Fruit fly (Drosophila melanogaster) whole organism, embryonic: Measurements from ENCODE around the gene Der-2.

Source experiments
- Bgb ChIP-seq: fragments of 200-800 bp; sonication (Bioruptor generic); IDR thresholded peaks from 2 replicates; pipeline ENCODE4 v1.3.6; 2022; ENCODE audit warnings: missing biosample characterization, missing genetic modification characterization; ENCODE audit not compliant: partially characterized antibody
- CG10366 ChIP-seq: fragments of 200-800 bp; sonication (Bioruptor generic); IDR thresholded peaks from 2 replicates; pipeline ENCODE4 v1.3.6; 2022; ENCODE audit warnings: missing biosample characterization, missing genetic modification characterization
- CG11247 ChIP-seq: fragments of 200-800 bp; sonication (Bioruptor generic); IDR thresholded peaks from 2 replicates; pipeline ENCODE4 v1.3.6; 2022; ENCODE audit warnings: missing biosample characterization, missing genetic modification characterization
- CG13775 ChIP-seq: fragments of 200-800 bp; sonication (Bioruptor generic); optimal IDR thresholded peaks from 3 replicates; lab custom pipeline; 2017; ENCODE audit warnings: missing biosample characterization, mild to moderate bottlenecking, missing genetic modification characterization
- CG1529 ChIP-seq: fragments of 200-800 bp; sonication (Bioruptor generic); optimal IDR thresholded peaks from 3 replicates; lab custom pipeline; 2018; ENCODE audit warnings: missing biosample characterization, missing genetic modification characterization
- CG16779 ChIP-seq: fragments of 200-800 bp; sonication (Bioruptor generic); IDR thresholded peaks from 2 replicates; pipeline ENCODE4 v1.3.6; 2022; ENCODE audit warnings: missing biosample characterization, missing genetic modification characterization
- CG16815 ChIP-seq: fragments of 200-800 bp; sonication (Bioruptor generic); optimal IDR thresholded peaks from 3 replicates; lab custom pipeline; 2017; ENCODE audit warnings: missing biosample characterization, mild to moderate bottlenecking, missing genetic modification characterization
- CG2199 ChIP-seq: fragments of 200-800 bp; sonication (Bioruptor generic); IDR thresholded peaks from 3 replicates; pipeline ENCODE4 v1.3.6; 2022; ENCODE audit warnings: missing biosample characterization, missing genetic modification characterization
- CG3407 ChIP-seq: fragments of 200-800 bp; sonication (Bioruptor generic); optimal IDR thresholded peaks from 2 replicates; lab custom pipeline; 2018; ENCODE audit warnings: missing biosample characterization, mild to moderate bottlenecking, missing genetic modification characterization
- CG4282 ChIP-seq: fragments of 200-800 bp; sonication (Bioruptor generic); optimal IDR thresholded peaks from 2 replicates; lab custom pipeline; 2016; ENCODE audit warnings: missing biosample characterization, missing genetic modification characterization
- CG43689 ChIP-seq: fragments of 200-800 bp; sonication (Bioruptor generic); IDR thresholded peaks from 2 replicates; pipeline ENCODE4 v1.3.6; 2022; ENCODE audit warnings: missing biosample characterization, missing genetic modification characterization
- CG4820 ChIP-seq: fragments of 200-800 bp; sonication (Bioruptor generic); optimal IDR thresholded peaks from 3 replicates; lab custom pipeline; 2016; ENCODE audit warnings: missing biosample characterization, missing genetic modification characterization
- CG4854 ChIP-seq: fragments of 200-800 bp; sonication (Bioruptor generic); optimal IDR thresholded peaks from 2 replicates; lab custom pipeline; 2016; ENCODE audit warnings: missing biosample characterization, missing genetic modification characterization, inconsistent platforms
- CG8290 ChIP-seq, 3 experiments: fragments of 200-800 bp; sonication (Bioruptor generic); optimal IDR thresholded peaks; 2 replicates each; lab custom pipeline; 2016 to 2019; ENCODE audit warnings: missing biosample characterization in 3 of 3, missing genetic modification characterization in 3 of 3, mild to moderate bottlenecking in 2 of 3, moderate library complexity in 1 of 3
- CG9437 ChIP-seq: fragments of 200-800 bp; sonication (Bioruptor generic); optimal IDR thresholded peaks from 2 replicates; lab custom pipeline; 2018; ENCODE audit warnings: missing biosample characterization, mild to moderate bottlenecking, missing genetic modification characterization
- CG9797 ChIP-seq: fragments of 200-800 bp; sonication (Bioruptor generic); optimal IDR thresholded peaks from 3 replicates; lab custom pipeline; 2018; ENCODE audit warnings: missing biosample characterization, mild to moderate bottlenecking, missing genetic modification characterization
- CHES-1-like ChIP-seq: fragments of 200-800 bp; sonication (Bioruptor generic); optimal IDR thresholded peaks from 2 replicates; lab custom pipeline; 2016; ENCODE audit warnings: missing biosample characterization, missing genetic modification characterization
- Dbx ChIP-seq: fragments of 200-800 bp; sonication (Bioruptor generic); IDR thresholded peaks from 3 replicates; pipeline ENCODE4 v1.3.6; 2022; ENCODE audit warnings: missing biosample characterization, missing genetic modification characterization
- Deaf1 ChIP-seq: fragments of 200-800 bp; optimal IDR thresholded peaks from 3 replicates; lab custom pipeline; 2019; ENCODE audit warnings: missing biosample characterization, mild to moderate bottlenecking, missing genetic modification characterization, moderate library complexity
- Dip3 ChIP-seq: fragments of 200-800 bp; sonication (Bioruptor generic); optimal IDR thresholded peaks from 3 replicates; lab custom pipeline; 2016; ENCODE audit warnings: missing biosample characterization, missing genetic modification characterization
- Eip74EF ChIP-seq, 2 experiments: fragments of 200-800 bp in 1 of 2; fragments of >200 bp in 1 of 2; sonication (Bioruptor generic) in 1 of 2; optimal IDR thresholded peaks; 2 replicates each; lab custom pipeline; 2017 to 2019; ENCODE audit warnings: missing biosample characterization in 2 of 2, missing genetic modification characterization in 2 of 2, mild to moderate bottlenecking in 1 of 2, moderate library complexity in 1 of 2
- Kr ChIP-seq: fragments of 200-800 bp; sonication (Bioruptor generic); optimal IDR thresholded peaks from 2 replicates; lab custom pipeline; 2017; ENCODE audit warnings: missing biosample characterization, mild to moderate bottlenecking, missing genetic modification characterization
- Mad ChIP-seq: fragments of 200-800 bp; sonication (Bioruptor generic); optimal IDR thresholded peaks from 2 replicates; lab custom pipeline; 2016; ENCODE audit warnings: missing biosample characterization, missing genetic modification characterization
- Mrtf ChIP-seq: fragments of 200-800 bp; sonication (Bioruptor generic); IDR thresholded peaks from 3 replicates; pipeline ENCODE4 v1.3.6; 2022; ENCODE audit warnings: missing biosample characterization, missing genetic modification characterization
- Opbp ChIP-seq: fragments of 200-800 bp; sonication (Bioruptor generic); IDR thresholded peaks from 3 replicates; pipeline ENCODE4 v1.3.6; 2022; ENCODE audit warnings: missing biosample characterization, missing genetic modification characterization; ENCODE audit not compliant: partially characterized antibody
- Ptx1 ChIP-seq: fragments of 200-800 bp; sonication (Bioruptor generic); IDR thresholded peaks from 2 replicates; pipeline ENCODE4 v1.3.6; 2022; ENCODE audit warnings: missing biosample characterization, missing genetic modification characterization
- Usf ChIP-seq: fragments of 200-800 bp; sonication (Bioruptor generic); optimal IDR thresholded peaks from 2 replicates; lab custom pipeline; 2017; ENCODE audit warnings: missing genotype, missing biosample characterization, missing genetic modification characterization
- az2 ChIP-seq: fragments of 200-800 bp; sonication (Bioruptor generic); optimal IDR thresholded peaks from 3 replicates; lab custom pipeline; 2016; ENCODE audit warnings: missing biosample characterization, missing genetic modification characterization
- bowl ChIP-seq: fragments of 200-800 bp; sonication (Bioruptor generic); IDR thresholded peaks from 2 replicates; pipeline ENCODE4 v1.3.6; 2022; ENCODE audit warnings: missing biosample characterization, missing genetic modification characterization
- br ChIP-seq: fragments of >200 bp; optimal IDR thresholded peaks from 2 replicates; lab custom pipeline; 2017
- cato ChIP-seq: fragments of 200-800 bp; sonication (Bioruptor generic); optimal IDR thresholded peaks from 2 replicates; lab custom pipeline; 2016; ENCODE audit warnings: missing biosample characterization, missing genetic modification characterization, borderline replicate concordance
- croc ChIP-seq: fragments of 200-800 bp; sonication (Bioruptor generic); conservative IDR thresholded peaks from 3 replicates; pipeline ENCODE4 v1.3.6; 2022; ENCODE audit warnings: missing biosample characterization, missing genetic modification characterization
- exex ChIP-seq: fragments of 200-800 bp; sonication (Bioruptor generic); optimal IDR thresholded peaks from 4 replicates; lab custom pipeline; 2018; ENCODE audit warnings: missing biosample characterization, mild to moderate bottlenecking, missing genetic modification characterization, moderate library complexity
- eyg ChIP-seq: fragments of 200-800 bp; sonication (Bioruptor generic); optimal IDR thresholded peaks from 3 replicates; lab custom pipeline; 2016; ENCODE audit warnings: missing biosample characterization, missing genetic modification characterization
- gcm2 ChIP-seq: fragments of 200-800 bp; sonication (Bioruptor generic); optimal IDR thresholded peaks from 2 replicates; lab custom pipeline; 2016; ENCODE audit warnings: missing biosample characterization, missing genetic modification characterization
- hth ChIP-seq: fragments of >200 bp; optimal IDR thresholded peaks from 2 replicates; lab custom pipeline; 2017; ENCODE audit warnings: inconsistent platforms
- ind ChIP-seq: fragments of 200-800 bp; sonication (Bioruptor generic); optimal IDR thresholded peaks from 3 replicates; lab custom pipeline; 2016; ENCODE audit warnings: missing biosample characterization, missing genetic modification characterization
- insv ChIP-seq, 2 experiments: fragments of 200-800 bp; sonication (Bioruptor generic); optimal IDR thresholded peaks; 3 replicates each; lab custom pipeline; 2016 to 2018; ENCODE audit warnings: missing biosample characterization in 2 of 2, missing genetic modification characterization in 2 of 2
- lmd ChIP-seq: fragments of 200-800 bp; sonication (Bioruptor generic); IDR thresholded peaks from 2 replicates; pipeline ENCODE4 v1.3.6; 2022; ENCODE audit warnings: missing biosample characterization, missing genetic modification characterization
- nom ChIP-seq: fragments of 200-800 bp; sonication (Bioruptor generic); optimal IDR thresholded peaks from 2 replicates; lab custom pipeline; 2017; ENCODE audit warnings: missing biosample characterization, missing genetic modification characterization, mild to moderate bottlenecking, moderate library complexity, missing genetic modification reagents
- oc ChIP-seq: fragments of 200-800 bp; sonication (Bioruptor generic); optimal IDR thresholded peaks from 2 replicates; lab custom pipeline; 2018; ENCODE audit warnings: missing biosample characterization, mild to moderate bottlenecking, missing genetic modification characterization, moderate library complexity
- otp ChIP-seq: fragments of 200-800 bp; sonication (Bioruptor generic); IDR thresholded peaks from 3 replicates; pipeline ENCODE4, ENCODE4 v1.3.6; 2022; ENCODE audit warnings: missing biosample characterization, missing genetic modification characterization
- pb ChIP-seq: fragments of 200-800 bp; sonication (Bioruptor generic); optimal IDR thresholded peaks from 3 replicates; lab custom pipeline; 2016; ENCODE audit warnings: missing biosample characterization, missing genetic modification characterization
- phol ChIP-seq: fragments of 200-800 bp; sonication (Bioruptor generic); optimal IDR thresholded peaks from 3 replicates; lab custom pipeline; 2018; ENCODE audit warnings: missing biosample characterization, mild to moderate bottlenecking, missing genetic modification characterization, moderate library complexity
- pita ChIP-seq: fragments of 200-800 bp; sonication (Bioruptor generic); optimal IDR thresholded peaks from 2 replicates; lab custom pipeline; 2017; ENCODE audit warnings: missing biosample characterization, mild to moderate bottlenecking, missing genetic modification characterization
- sc ChIP-seq, 3 experiments: fragments of >200 bp in 2 of 3; fragments of 200-800 bp in 1 of 3; sonication (Bioruptor generic) in 1 of 3; optimal IDR thresholded peaks; 2 replicates in 2 of 3; 3 replicates in 1 of 3; lab custom pipeline; 2017; ENCODE audit warnings: mild to moderate bottlenecking in 1 of 3, missing biosample characterization in 1 of 3, missing genetic modification characterization in 1 of 3, missing genetic modification reagents in 1 of 3
- scrt ChIP-seq: fragments of 200-800 bp; sonication (Bioruptor generic); optimal IDR thresholded peaks from 2 replicates; lab custom pipeline; 2018; ENCODE audit warnings: missing biosample characterization, mild to moderate bottlenecking, missing genetic modification characterization, moderate library complexity
- sens ChIP-seq: fragments of 200-800 bp; sonication (Bioruptor generic); peaks from one replicate; lab custom pipeline; 2016; ENCODE audit warnings: missing biosample characterization, missing genetic modification characterization
- sqz ChIP-seq: fragments of 200-800 bp; sonication (Bioruptor generic); optimal IDR thresholded peaks from 3 replicates; lab custom pipeline; 2018; ENCODE audit warnings: missing biosample characterization, mild to moderate bottlenecking, missing genetic modification characterization
- ttk ChIP-seq: fragments of 200-800 bp; sonication (Bioruptor generic); IDR thresholded peaks from 2 replicates; pipeline ENCODE4 v2.1.2; 2022; ENCODE audit warnings: missing biosample characterization, missing genetic modification characterization
- zfh1 ChIP-seq: fragments of 200-800 bp; sonication (Bioruptor generic); IDR thresholded peaks from 3 replicates; pipeline ENCODE4 v1.3.6; 2022; ENCODE audit warnings: missing biosample characterization, missing genetic modification characterization

Gene Der-2

dm6 chr3R:16496209-16496608 is 12.2 kb upstream of the Der-2 start (continued):
- TF ChIP-seq ind (peak; percentile 13), CG16815 (GFP tag; lab: Kevin White, UChicago) (no peak), CG43689 (no peak), CG9437 (GFP tag; lab: Kevin White, UChicago) (peak; percentile 47), CG1529 (peak; percentile 55), otp (GFP tag; lab: Robert Waterston, UW) (0 out of 3 replicates have a peak, but pooled peaks have one; percentile 22), Opbp (no peak), insv (GFP tag; optimal IDR thresholded peaks at IDR 0.05; lab: Kevin White, UChicago) (no peak), CG4854 (GFP tag; lab: Kevin White, UChicago) (no peak), cato (GFP tag; lab: Kevin White, UChicago) (no peak), pb (GFP tag; lab: Kevin White, UChicago) (no peak), scrt (GFP tag; lab: Kevin White, UChicago) (no peak), sqz (GFP tag; lab: Kevin White, UChicago) (no peak), az2 (GFP tag; lab: Kevin White, UChicago) (peak; percentile 42), CG13775 (GFP tag; lab: Kevin White, UChicago) (no peak), exex (no peak), gcm2 (GFP tag; lab: Kevin White, UChicago) (no peak), Bgb (GFP tag; lab: Robert Waterston, UW) (no peak), lmd (GFP tag; lab: Robert Waterston, UW) (no peak), zfh1 (peak; percentile 46; the same call in 1 of the 3 replicates), sc (optimal IDR thresholded peaks at IDR 0.05; lab: Kevin White, UChicago) (no peak), sc (GFP tag; optimal IDR thresholded peaks at IDR 0.05; lab: Kevin White, UChicago) (no peak), CHES-1-like (GFP tag; lab: Kevin White, UChicago) (no peak), sens (GFP tag; lab: Kevin White, UChicago) (peak; percentile 88), eyg (GFP tag; lab: Kevin White, UChicago) (no peak), CG10366 (GFP tag; lab: Robert Waterston, UW) (0 out of 2 replicates have a peak, but pooled peaks have one; percentile 12), br (lab: Kevin White, UChicago) (no peak), CG4820 (no peak), croc (GFP tag; lab: Robert Waterston, UW) (peak; percentile 25; the same call in 1 of the 3 replicates), CG4282 (GFP tag; lab: Kevin White, UChicago) (no peak), nom (GFP tag; lab: Kevin White, UChicago) (no peak), Kr (GFP tag; lab: Kevin White, UChicago) (no peak), bowl (no peak), Dbx (GFP tag; lab: Robert Waterston, UW) (no peak), pita (GFP tag; lab: Kevin White, UChicago) (no peak), Usf (GFP tag; lab: Kevin White, UChicago) (no peak), CG3407 (GFP tag; lab: Kevin White, UChicago) (peak; percentile 56), Mad (no peak), phol (peak; percentile 77), Dip3 (no peak), hth (lab: Kevin White, UChicago) (no peak), Eip74EF (GFP tag; optimal IDR thresholded peaks at IDR 0.05; lab: Kevin White, UChicago) (peak in 1 of 2 experiments; percentile 59), CG8290 (GFP tag; optimal IDR thresholded peaks at IDR 0.05; lab: Kevin White, UChicago) (no peak), CG8290 (tag; optimal IDR thresholded peaks at IDR 0.05; lab: Kevin White, UChicago) (no peak), CG16779 (no peak), Mrtf (GFP tag; lab: Robert Waterston, UW) (no peak), CG2199 (GFP tag; lab: Robert Waterston, UW) (no peak), CG9797 (GFP tag; lab: Kevin White, UChicago) (no peak), oc (tag; lab: Kevin White, UChicago) (no peak), Ptx1 (peak; percentile 49), CG11247 (GFP tag; lab: Robert Waterston, UW) (no peak), Deaf1 (peak; percentile 20), ttk (peak; percentile 68)
